Worm (Caenorhabditis elegans): ENCODE measurements around the gene cwn-1.

ce11 chrII:151495-151894 lies 18.1 kb upstream of the cwn-1 start:
- TF ChIP-seq flt-1 (GFP tag; IDR thresholded peaks at IDR 0.05) (no peak), tab-1 (GFP tag; IDR thresholded peaks at IDR 0.05) (no peak)

Measured in whole organism, midembryonic.